Fruit fly (Drosophila melanogaster): ENCODE data around the gene CG32264.
A peak's percentile ranks its signal among the peaks of the same experiment; 100 is the strongest.

DNA sequence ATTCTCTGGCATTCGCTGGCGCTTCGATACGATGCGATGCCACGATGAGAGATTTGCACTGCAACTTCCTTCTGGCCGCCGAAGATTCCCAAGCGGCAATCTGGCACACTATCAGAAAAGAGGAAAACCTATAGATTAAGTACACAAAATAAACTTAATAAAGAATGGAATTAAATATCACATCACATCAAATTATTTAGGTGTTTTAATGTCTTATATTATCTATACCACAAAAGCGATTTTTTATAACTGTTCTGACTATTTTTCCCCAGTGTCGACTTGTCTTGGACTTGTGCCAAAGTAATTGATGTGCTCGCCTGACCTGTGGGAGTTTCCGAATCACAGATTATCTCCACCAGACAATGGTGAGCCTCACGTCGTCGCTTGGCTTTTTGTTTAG is 110.9 kb downstream of the CG32264 start:
- peak; percentile 65 for TF ChIP-seq fru (GFP tag; optimal IDR thresholded peaks at IDR 0.05)
- no peak for TF ChIP-seq N (GFP tag; optimal IDR thresholded peaks at IDR 0.05)
- TF ChIP-seq OdsH (GFP tag; optimal IDR thresholded peaks at IDR 0.05): peak; percentile 39
- peak; percentile 5 for TF ChIP-seq br (GFP tag; optimal IDR thresholded peaks at IDR 0.05)
- TF ChIP-seq dsf (GFP tag; optimal IDR thresholded peaks at IDR 0.05; ENCODE audit: borderline replicate concordance): no peak
- TF ChIP-seq Dif (GFP tag; optimal IDR thresholded peaks at IDR 0.05; ENCODE audit: partially characterized antibody): no peak
- peak; percentile 16 for TF ChIP-seq psq (GFP tag; optimal IDR thresholded peaks at IDR 0.05)
- TF ChIP-seq ey (GFP tag; optimal IDR thresholded peaks at IDR 0.05): peak; percentile 47
- TF ChIP-seq dl (GFP tag; optimal IDR thresholded peaks at IDR 0.05; ENCODE audit: insufficient read depth in 1 of 2, partially characterized antibody in 2 of 2): no peak
- no peak for TF ChIP-seq pan (optimal IDR thresholded peaks at IDR 0.05)
- TF ChIP-seq usp (GFP tag; optimal IDR thresholded peaks at IDR 0.05): no peak
- peak; percentile 8 for TF ChIP-seq brk (GFP tag; optimal IDR thresholded peaks at IDR 0.05)
